Fruit fly (Drosophila melanogaster) whole organism, embryonic: ENCODE data around the gene CG43925.

Source experiments
- ATbp ChIP-seq: fragments of 200-800 bp; sonication (Bioruptor generic); optimal IDR thresholded peaks from 2 replicates; lab custom pipeline; 2017; ENCODE audit warnings: missing biosample characterization, mild to moderate bottlenecking, missing genetic modification characterization, missing genetic modification reagents
- Atf6 ChIP-seq: fragments of 200-800 bp; sonication (Bioruptor generic); IDR thresholded peaks from 2 replicates; pipeline ENCODE4 v1.3.6; 2022; ENCODE audit warnings: missing biosample characterization, missing genetic modification characterization
- Bgb ChIP-seq: fragments of 200-800 bp; sonication (Bioruptor generic); IDR thresholded peaks from 2 replicates; pipeline ENCODE4 v1.3.6; 2022; ENCODE audit warnings: missing biosample characterization, missing genetic modification characterization; ENCODE audit not compliant: partially characterized antibody
- BtbVII ChIP-seq: fragments of 200-800 bp; sonication (Bioruptor generic); optimal IDR thresholded peaks from 3 replicates; lab custom pipeline; 2017; ENCODE audit warnings: missing biosample characterization, mild to moderate bottlenecking, missing genetic modification characterization
- CG10543 ChIP-seq: fragments of 200-800 bp; sonication (Bioruptor generic); optimal IDR thresholded peaks from 3 replicates; lab custom pipeline; 2017; ENCODE audit warnings: missing biosample characterization, mild to moderate bottlenecking, missing genetic modification characterization, moderate library complexity
- CG13624 ChIP-seq: fragments of 200-800 bp; sonication (Bioruptor generic); optimal IDR thresholded peaks from 2 replicates; lab custom pipeline; 2016; ENCODE audit warnings: missing biosample characterization, missing genetic modification characterization
- CG2116 ChIP-seq: fragments of 200-800 bp; sonication (Bioruptor generic); optimal IDR thresholded peaks from 3 replicates; lab custom pipeline; 2018; ENCODE audit warnings: missing biosample characterization, mild to moderate bottlenecking, missing genetic modification characterization
- CG2678 ChIP-seq: fragments of 200-800 bp; sonication (Bioruptor generic); optimal IDR thresholded peaks from 3 replicates; lab custom pipeline; 2019; ENCODE audit warnings: missing biosample characterization, mild to moderate bottlenecking, missing genetic modification characterization, moderate library complexity
- CG34376 ChIP-seq: fragments of 200-800 bp; sonication (Bioruptor generic); optimal IDR thresholded peaks from 2 replicates; lab custom pipeline; 2018; ENCODE audit warnings: missing biosample characterization, mild to moderate bottlenecking, missing genetic modification characterization
- CG3847 ChIP-seq: fragments of 200-800 bp; sonication (Bioruptor generic); IDR thresholded peaks from 2 replicates; pipeline ENCODE4 v1.3.6; 2022; ENCODE audit warnings: missing biosample characterization, missing genetic modification characterization
- CG4404 ChIP-seq: fragments of 200-800 bp; sonication (Bioruptor generic); IDR thresholded peaks from 2 replicates; pipeline ENCODE4 v1.3.6; 2022; ENCODE audit warnings: missing biosample characterization, missing genetic modification characterization
- CG5245 ChIP-seq: fragments of 200-800 bp; sonication (Bioruptor generic); optimal IDR thresholded peaks from 3 replicates; lab custom pipeline; 2016; ENCODE audit warnings: missing biosample characterization, missing genetic modification characterization
- CG6854 ChIP-seq: fragments of 200-800 bp; sonication (Bioruptor generic); optimal IDR thresholded peaks from 3 replicates; lab custom pipeline; 2017; ENCODE audit warnings: missing biosample characterization, mild to moderate bottlenecking, missing genetic modification characterization
- CG8089 ChIP-seq: fragments of 200-800 bp; sonication (Bioruptor generic); optimal IDR thresholded peaks from 3 replicates; lab custom pipeline; 2016; ENCODE audit warnings: missing biosample characterization, missing genetic modification characterization
- CG9437 ChIP-seq: fragments of 200-800 bp; sonication (Bioruptor generic); optimal IDR thresholded peaks from 2 replicates; lab custom pipeline; 2018; ENCODE audit warnings: missing biosample characterization, mild to moderate bottlenecking, missing genetic modification characterization
- CG9932 ChIP-seq: fragments of 200-800 bp; sonication (Bioruptor generic); IDR thresholded peaks from 2 replicates; pipeline ENCODE4 v1.3.6; 2022; ENCODE audit warnings: missing biosample characterization, missing genetic modification characterization
- CkIIα-i1 ChIP-seq: fragments of 200-800 bp; sonication (Bioruptor generic); IDR thresholded peaks from 2 replicates; pipeline ENCODE4 v1.3.6; 2022; ENCODE audit warnings: missing biosample characterization, missing genetic modification characterization
- CrebB ChIP-seq: fragments of 200-800 bp; sonication (Bioruptor generic); optimal IDR thresholded peaks from 3 replicates; lab custom pipeline; 2018; ENCODE audit warnings: missing biosample characterization, mild to moderate bottlenecking, missing genetic modification characterization
- Dbx ChIP-seq: fragments of 200-800 bp; sonication (Bioruptor generic); IDR thresholded peaks from 3 replicates; pipeline ENCODE4 v1.3.6; 2022; ENCODE audit warnings: missing biosample characterization, missing genetic modification characterization
- Dp ChIP-seq: fragments of 200-800 bp; sonication (Bioruptor generic); optimal IDR thresholded peaks from 2 replicates; lab custom pipeline; 2018; ENCODE audit warnings: missing biosample characterization, mild to moderate bottlenecking, missing genetic modification characterization, moderate library complexity
- Dref ChIP-seq: fragments of 200-800 bp; sonication (Bioruptor generic); IDR thresholded peaks from 2 replicates; pipeline ENCODE4 v1.3.6; 2022; ENCODE audit warnings: missing biosample characterization, missing genetic modification characterization
- Hand ChIP-seq: fragments of 200-800 bp; sonication (Bioruptor generic); optimal IDR thresholded peaks from 2 replicates; lab custom pipeline; 2017; ENCODE audit warnings: mild to moderate bottlenecking, missing biosample characterization, missing genetic modification reagents, missing genetic modification characterization
- HmgZ ChIP-seq: fragments of 200-800 bp; sonication (Bioruptor generic); optimal IDR thresholded peaks from 2 replicates; lab custom pipeline; 2018; ENCODE audit warnings: missing biosample characterization, mild to moderate bottlenecking, missing genetic modification characterization
- Hmr ChIP-seq: fragments of 200-800 bp; sonication (Bioruptor generic); optimal IDR thresholded peaks from 3 replicates; lab custom pipeline; 2017; ENCODE audit warnings: mild to moderate bottlenecking, missing biosample characterization, missing genetic modification reagents, missing genetic modification characterization
- Lim3 ChIP-seq: fragments of 200-800 bp; sonication (Bioruptor generic); IDR thresholded peaks from 2 replicates; pipeline ENCODE4 v1.3.6; 2022; ENCODE audit warnings: missing biosample characterization, missing genetic modification characterization
- MBD-R2 ChIP-seq: fragments of 200-800 bp; sonication (Bioruptor generic); IDR thresholded peaks from 2 replicates; pipeline ENCODE4 v1.3.6; 2022; ENCODE audit warnings: missing biosample characterization, missing genetic modification characterization
- MTF-1 ChIP-seq: fragments of 200-800 bp; sonication (Bioruptor generic); optimal IDR thresholded peaks from 2 replicates; lab custom pipeline; 2018; ENCODE audit warnings: missing biosample characterization, mild to moderate bottlenecking, missing genetic modification characterization, borderline replicate concordance
- Med ChIP-seq: fragments of 200-800 bp; sonication (Bioruptor generic); peaks from one replicate; lab custom pipeline; 2016; ENCODE audit warnings: missing biosample characterization, missing genetic modification characterization, mild to moderate bottlenecking, inconsistent platforms, moderate library complexity
- Myb ChIP-seq: fragments of 200-800 bp; sonication (Bioruptor generic); optimal IDR thresholded peaks from 2 replicates; lab custom pipeline; 2016; ENCODE audit warnings: missing biosample characterization, missing genetic modification characterization
- Optix ChIP-seq: fragments of 200-800 bp; sonication (Bioruptor generic); IDR thresholded peaks from 3 replicates; pipeline ENCODE4 v1.3.6; 2022; ENCODE audit warnings: missing biosample characterization, missing genetic modification characterization
- PHDP ChIP-seq: fragments of 200-800 bp; sonication (Bioruptor generic); optimal IDR thresholded peaks from 3 replicates; lab custom pipeline; 2018; ENCODE audit warnings: missing biosample characterization, mild to moderate bottlenecking, missing genetic modification characterization, moderate library complexity
- Pdp1 ChIP-seq, 2 experiments: fragments of 200-800 bp; sonication (Bioruptor generic); optimal IDR thresholded peaks; 3 replicates each; lab custom pipeline; 2016; ENCODE audit warnings: missing biosample characterization in 2 of 2, missing genetic modification characterization in 2 of 2, mild to moderate bottlenecking in 1 of 2, moderate library complexity in 1 of 2
- Sin3A ChIP-seq: fragments of >200 bp; optimal IDR thresholded peaks from 2 replicates; lab custom pipeline; 2018
- Sry-δ ChIP-seq: fragments of 200-800 bp; sonication (Bioruptor generic); optimal IDR thresholded peaks from 2 replicates; lab custom pipeline; 2016; ENCODE audit warnings: missing biosample characterization, missing genetic modification characterization
- Tbp ChIP-seq: fragments of >200 bp; optimal IDR thresholded peaks from 2 replicates; lab custom pipeline; 2018; ENCODE audit warnings: missing biosample characterization, missing genetic modification characterization
- Usf ChIP-seq: fragments of 200-800 bp; sonication (Bioruptor generic); optimal IDR thresholded peaks from 2 replicates; lab custom pipeline; 2017; ENCODE audit warnings: missing genotype, missing biosample characterization, missing genetic modification characterization
- cad ChIP-seq: fragments of >200 bp; optimal IDR thresholded peaks from 2 replicates; lab custom pipeline; 2017; ENCODE audit warnings: missing biosample characterization, missing genetic modification characterization
- dpn ChIP-seq, 2 experiments: fragments of 200-800 bp; sonication (Bioruptor generic); optimal IDR thresholded peaks; 3 replicates each; lab custom pipeline; 2016; ENCODE audit warnings: missing biosample characterization in 2 of 2, missing genetic modification characterization in 2 of 2
- dysf ChIP-seq: fragments of 200-800 bp; sonication (Bioruptor generic); IDR thresholded peaks from 3 replicates; pipeline ENCODE4 v1.3.6; 2022; ENCODE audit warnings: missing biosample characterization, missing genetic modification characterization
- exex ChIP-seq: fragments of 200-800 bp; sonication (Bioruptor generic); optimal IDR thresholded peaks from 4 replicates; lab custom pipeline; 2018; ENCODE audit warnings: missing biosample characterization, mild to moderate bottlenecking, missing genetic modification characterization, moderate library complexity
- insv ChIP-seq, 2 experiments: fragments of 200-800 bp; sonication (Bioruptor generic); optimal IDR thresholded peaks; 3 replicates each; lab custom pipeline; 2016 to 2018; ENCODE audit warnings: missing biosample characterization in 2 of 2, missing genetic modification characterization in 2 of 2
- lab ChIP-seq: fragments of 200-800 bp; sonication (Bioruptor generic); optimal IDR thresholded peaks from 3 replicates; lab custom pipeline; 2017; ENCODE audit warnings: missing biosample characterization, missing genetic modification characterization, mild to moderate bottlenecking, moderate library complexity, missing genetic modification reagents
- lbe ChIP-seq: fragments of 200-800 bp; sonication (Bioruptor generic); optimal IDR thresholded peaks from 2 replicates; lab custom pipeline; 2016; ENCODE audit warnings: missing biosample characterization, mild to moderate bottlenecking, missing genetic modification characterization
- odd ChIP-seq: fragments of 200-800 bp; sonication (Bioruptor generic); optimal IDR thresholded peaks from 2 replicates; lab custom pipeline; 2017; ENCODE audit warnings: missing biosample characterization, mild to moderate bottlenecking, missing genetic modification characterization
- rib ChIP-seq: fragments of 200-800 bp; sonication (Bioruptor generic); IDR thresholded peaks from 2 replicates; pipeline ENCODE4 v1.3.6; 2022; ENCODE audit warnings: missing biosample characterization, missing genetic modification characterization
- sens ChIP-seq: fragments of 200-800 bp; sonication (Bioruptor generic); peaks from one replicate; lab custom pipeline; 2016; ENCODE audit warnings: missing biosample characterization, missing genetic modification characterization
- so ChIP-seq: fragments of 200-800 bp; sonication (Bioruptor generic); IDR thresholded peaks from 3 replicates; pipeline ENCODE4 v1.3.6; 2022; ENCODE audit warnings: missing biosample characterization, missing genetic modification characterization
- sug ChIP-seq: fragments of 200-800 bp; optimal IDR thresholded peaks from 2 replicates; lab custom pipeline; 2019; ENCODE audit warnings: missing biosample characterization, mild to moderate bottlenecking, missing genetic modification characterization, moderate library complexity

CG43925 gene

DNA sequence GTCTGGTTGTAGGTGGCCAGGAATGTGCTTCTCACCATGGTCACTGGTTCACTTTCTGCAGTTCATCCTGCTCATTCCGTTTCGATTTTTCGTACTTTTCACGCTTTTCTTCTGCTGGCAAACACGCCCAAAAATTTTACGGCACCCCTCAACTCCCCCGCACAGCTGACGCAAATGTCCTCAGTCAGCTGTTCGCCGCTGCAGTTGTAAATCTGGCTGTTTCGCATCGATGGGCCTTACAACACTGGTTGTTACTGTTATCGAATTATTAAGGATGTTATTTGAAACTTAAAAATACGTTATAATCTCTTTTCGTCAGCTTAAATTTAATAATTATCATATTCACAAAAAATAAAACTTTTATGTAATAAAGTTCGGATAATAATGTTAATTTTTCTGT is 6.2 kb downstream of the CG43925 start, which contains the start of gene Mgat3 (continued):
- TF ChIP-seq CG4404 (GFP tag; lab: Robert Waterston, UW) (no peak), CG9932 (GFP tag; lab: Robert Waterston, UW) (no peak), CG9437 (GFP tag; lab: Kevin White, UChicago) (no peak), CG2116 (GFP tag; lab: Kevin White, UChicago) (peak; percentile 55), Dp (peak; percentile 1), CG3847 (GFP tag; lab: Robert Waterston, UW) (no peak), MBD-R2 (GFP tag; lab: Robert Waterston, UW) (peak; percentile 46; the same call in 1 of the 2 replicates), Dref (peak; percentile 44), CG8089 (GFP tag; lab: Kevin White, UChicago) (no peak), so (GFP tag; lab: Robert Waterston, UW) (no peak), Lim3 (GFP tag; lab: Robert Waterston, UW) (no peak), CG6854 (no peak), CkIIα-i1 (GFP tag; lab: Robert Waterston, UW) (no peak), CG5245 (GFP tag; lab: Kevin White, UChicago) (no peak), Myb (GFP tag; lab: Kevin White, UChicago) (peak; percentile 41), PHDP (tag; lab: Kevin White, UChicago) (no peak), Sry-δ (GFP tag; lab: Kevin White, UChicago) (no peak), cad (GFP tag; lab: Kevin White, UChicago) (peak; percentile 49), Optix (no peak), dpn (GFP tag; optimal IDR thresholded peaks at IDR 0.05; lab: Kevin White, UChicago) (no peak), Usf (GFP tag; lab: Kevin White, UChicago) (no peak), Med (GFP tag; lab: Kevin White, UChicago) (peak; percentile 27)

DNA sequence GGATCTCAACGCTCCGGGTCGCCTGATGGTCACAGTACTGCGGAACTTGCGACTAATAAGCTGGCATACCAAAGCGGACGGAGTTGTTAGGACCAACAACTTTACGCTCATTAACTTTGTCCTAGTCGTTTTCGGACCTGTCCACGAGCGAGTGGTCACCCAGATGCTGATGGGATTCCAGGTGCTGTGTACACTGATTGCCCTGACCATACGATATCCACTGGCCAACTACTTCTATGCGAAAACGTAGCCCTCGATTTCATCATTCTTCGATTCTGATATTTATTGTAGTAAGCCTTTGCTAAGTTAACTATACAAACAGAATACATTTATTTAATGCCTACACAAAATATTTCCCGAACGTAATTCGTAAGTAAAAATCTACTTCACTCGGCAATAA is 6.9 kb downstream of the CG43925 start, which contains the start of gene Rsph1:
Gene Rsph1, plus strand, starts transcription at position 301 of the 400 bp plus-strand sequence.
- TF ChIP-seq dysf (GFP tag; lab: Robert Waterston, UW) (no peak), Med (GFP tag; lab: Kevin White, UChicago) (peak; percentile 20)

DNA sequence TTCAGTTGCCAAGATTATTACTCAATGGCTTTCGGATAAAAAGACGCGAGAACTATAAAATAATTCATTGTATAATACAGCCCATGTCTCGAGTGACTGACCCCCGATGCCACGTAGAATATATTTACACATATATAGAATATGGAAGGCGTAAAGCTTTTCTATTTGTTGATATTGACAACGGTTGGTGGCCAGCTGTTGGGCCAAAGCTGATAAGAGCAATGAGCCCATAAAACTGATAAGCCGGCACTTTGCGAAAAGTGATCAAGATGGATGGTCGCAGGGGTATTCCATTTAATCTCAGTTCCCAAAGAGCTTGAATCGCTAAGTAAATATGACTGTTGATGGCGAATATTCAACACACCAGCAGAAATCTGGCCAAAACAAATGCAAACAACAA is 14.3 kb downstream of the CG43925 start:
- TF ChIP-seq lbe (GFP tag; lab: Kevin White, UChicago) (peak; percentile 2), CrebB (tag; lab: Kevin White, UChicago) (peak; percentile 27), insv (GFP tag; optimal IDR thresholded peaks at IDR 0.05; lab: Kevin White, UChicago) (no peak), Hand (peak; percentile 10), sens (GFP tag; lab: Kevin White, UChicago) (peak; percentile 11), Dbx (GFP tag; lab: Robert Waterston, UW) (0 out of 3 replicates have a peak, but pooled peaks have one; percentile 37), CG34376 (peak; percentile 91), Hmr (GFP tag; lab: Kevin White, UChicago) (peak; percentile 32), exex (peak; percentile 87), Sin3A (lab: Kevin White, UChicago) (no peak), so (GFP tag; lab: Robert Waterston, UW) (0 out of 3 replicates have a peak, but pooled peaks have one; percentile 10), CG2678 (tag; lab: Kevin White, UChicago) (no peak), HmgZ (tag; lab: Kevin White, UChicago) (peak; percentile 9), CG10543 (peak; percentile 59), BtbVII (GFP tag; lab: Kevin White, UChicago) (peak; percentile 17), Atf6 (GFP tag; lab: Robert Waterston, UW) (peak; percentile 43; the same call in 1 of the 2 replicates), Med (GFP tag; lab: Kevin White, UChicago) (peak; percentile 62), rib (peak; percentile 76; the same call in 1 of the 2 replicates), MTF-1 (GFP tag; lab: Kevin White, UChicago) (peak; percentile 32), lab (GFP tag; lab: Kevin White, UChicago) (peak; percentile 90), Tbp (GFP tag; lab: Kevin White, UChicago) (no peak), sug (tag; lab: Kevin White, UChicago) (peak; percentile 89), odd (GFP tag; lab: Kevin White, UChicago) (no peak), ATbp (GFP tag; lab: Kevin White, UChicago) (no peak), Pdp1 (GFP tag; optimal IDR thresholded peaks at IDR 0.05; lab: Kevin White, UChicago) (peak in 1 of 2 experiments; percentile 86), CG13624 (GFP tag; lab: Kevin White, UChicago) (no peak), Bgb (GFP tag; lab: Robert Waterston, UW) (no peak)
